Fruit fly (Drosophila melanogaster) whole organism, embryonic: ENCODE measurements around the gene SdhC.

ENCODE experiments used
- Abd-B ChIP-seq: fragments of 200-800 bp; sonication (Bioruptor generic); optimal IDR thresholded peaks from 2 replicates; lab custom pipeline; 2018; ENCODE audit warnings: missing biosample characterization, mild to moderate bottlenecking, missing genetic modification characterization, moderate library complexity
- Adf1 ChIP-seq: fragments of 200-800 bp; sonication (Bioruptor generic); IDR thresholded peaks from 2 replicates; pipeline ENCODE4 v1.3.6; 2022; ENCODE audit warnings: missing biosample characterization, missing genetic modification characterization
- Asciz ChIP-seq: fragments of 200-800 bp; sonication (Bioruptor generic); optimal IDR thresholded peaks from 2 replicates; lab custom pipeline; 2017; ENCODE audit warnings: missing biosample characterization, mild to moderate bottlenecking, missing genetic modification characterization, missing genetic modification reagents
- Atf-2 ChIP-seq: fragments of 200-800 bp; sonication (Bioruptor generic); optimal IDR thresholded peaks from 2 replicates; lab custom pipeline; 2016; ENCODE audit warnings: missing biosample characterization, missing genetic modification characterization
- CG11093 ChIP-seq: fragments of 200-800 bp; sonication (Bioruptor generic); IDR thresholded peaks from 3 replicates; pipeline ENCODE4 v1.3.6; 2022; ENCODE audit warnings: missing biosample characterization, missing genetic modification characterization
- CG15479 ChIP-seq: fragments of 200-800 bp; sonication (Bioruptor generic); optimal IDR thresholded peaks from 3 replicates; lab custom pipeline; 2019; ENCODE audit warnings: missing biosample characterization, mild to moderate bottlenecking, missing genetic modification characterization, moderate library complexity
- CG1647 ChIP-seq: fragments of 200-800 bp; sonication (Bioruptor generic); optimal IDR thresholded peaks from 3 replicates; lab custom pipeline; 2016; ENCODE audit warnings: missing biosample characterization, missing genetic modification characterization
- CG2889 ChIP-seq: fragments of 200-800 bp; sonication (Bioruptor generic); IDR thresholded peaks from 3 replicates; pipeline ENCODE4 v1.3.6; 2022; ENCODE audit warnings: missing biosample characterization, missing genetic modification characterization
- CG30431 ChIP-seq: fragments of 200-800 bp; sonication (Bioruptor generic); optimal IDR thresholded peaks from 2 replicates; lab custom pipeline; 2017; ENCODE audit warnings: missing biosample characterization, missing genetic modification characterization
- CG3726 ChIP-seq: fragments of 200-800 bp; sonication (Bioruptor generic); IDR thresholded peaks from 3 replicates; pipeline ENCODE4, ENCODE4 v1.3.6; 2022; ENCODE audit warnings: missing biosample characterization, missing genetic modification characterization
- CG4328 ChIP-seq: fragments of 200-800 bp; sonication (Bioruptor generic); optimal IDR thresholded peaks from 3 replicates; lab custom pipeline; 2017; ENCODE audit warnings: missing biosample characterization, missing genetic modification reagents, missing genetic modification characterization
- CG43689 ChIP-seq: fragments of 200-800 bp; sonication (Bioruptor generic); IDR thresholded peaks from 2 replicates; pipeline ENCODE4 v1.3.6; 2022; ENCODE audit warnings: missing biosample characterization, missing genetic modification characterization
- CG8944 ChIP-seq: fragments of 200-800 bp; sonication (Bioruptor generic); optimal IDR thresholded peaks from 3 replicates; lab custom pipeline; 2016; ENCODE audit warnings: missing biosample characterization, missing genetic modification characterization
- D19B ChIP-seq: fragments of 200-800 bp; sonication (Bioruptor generic); optimal IDR thresholded peaks from 2 replicates; lab custom pipeline; 2017; ENCODE audit warnings: missing biosample characterization, mild to moderate bottlenecking, missing genetic modification characterization
- Dip2 ChIP-seq: fragments of 200-800 bp; sonication (Bioruptor generic); IDR thresholded peaks from 2 replicates; pipeline ENCODE4 v1.3.6; 2022; ENCODE audit warnings: missing biosample characterization, missing genetic modification characterization
- Dref ChIP-seq: fragments of 200-800 bp; sonication (Bioruptor generic); IDR thresholded peaks from 2 replicates; pipeline ENCODE4 v1.3.6; 2022; ENCODE audit warnings: missing biosample characterization, missing genetic modification characterization
- Drgx ChIP-seq: fragments of 200-800 bp; sonication (Bioruptor generic); IDR thresholded peaks from 2 replicates; pipeline ENCODE4 v1.3.6; 2022; ENCODE audit warnings: missing biosample characterization, missing genetic modification characterization
- Eip74EF ChIP-seq, 2 experiments: fragments of 200-800 bp in 1 of 2; fragments of >200 bp in 1 of 2; sonication (Bioruptor generic) in 1 of 2; optimal IDR thresholded peaks; 2 replicates each; lab custom pipeline; 2017 to 2019; ENCODE audit warnings: missing biosample characterization in 2 of 2, missing genetic modification characterization in 2 of 2, mild to moderate bottlenecking in 1 of 2, moderate library complexity in 1 of 2
- Gsc ChIP-seq: fragments of 200-800 bp; sonication (Bioruptor generic); IDR thresholded peaks from 2 replicates; pipeline ENCODE4 v1.3.6; 2022; ENCODE audit warnings: missing biosample characterization, missing genetic modification characterization
- H2.0 ChIP-seq: fragments of 200-800 bp; sonication (Bioruptor generic); IDR thresholded peaks from 2 replicates; pipeline ENCODE4 v1.3.6; 2022; ENCODE audit warnings: missing biosample characterization, missing genetic modification characterization
- Lhr ChIP-seq: fragments of 200-800 bp; sonication (Bioruptor generic); optimal IDR thresholded peaks from 3 replicates; lab custom pipeline; 2017; ENCODE audit warnings: mild to moderate bottlenecking, missing biosample characterization, missing genetic modification reagents, missing genetic modification characterization
- Oaz ChIP-seq: fragments of 200-800 bp; sonication (Bioruptor generic); IDR thresholded peaks from 2 replicates; pipeline ENCODE4 v1.3.6; 2022; ENCODE audit warnings: missing biosample characterization, missing genetic modification characterization
- Opbp ChIP-seq: fragments of 200-800 bp; sonication (Bioruptor generic); IDR thresholded peaks from 3 replicates; pipeline ENCODE4 v1.3.6; 2022; ENCODE audit warnings: missing biosample characterization, missing genetic modification characterization; ENCODE audit not compliant: partially characterized antibody
- Pdp1 ChIP-seq, 2 experiments: fragments of 200-800 bp; sonication (Bioruptor generic); optimal IDR thresholded peaks; 3 replicates each; lab custom pipeline; 2016; ENCODE audit warnings: missing biosample characterization in 2 of 2, missing genetic modification characterization in 2 of 2, mild to moderate bottlenecking in 1 of 2, moderate library complexity in 1 of 2
- Scr ChIP-seq: fragments of 200-800 bp; sonication (Bioruptor generic); IDR thresholded peaks from 2 replicates; pipeline ENCODE4 v1.3.6; 2022; ENCODE audit warnings: missing biosample characterization, missing genetic modification characterization; ENCODE audit not compliant: partially characterized antibody
- Six4 ChIP-seq: fragments of 200-800 bp; sonication (Bioruptor generic); optimal IDR thresholded peaks from 2 replicates; lab custom pipeline; 2016; ENCODE audit warnings: missing biosample characterization, missing genetic modification characterization
- Stat92E ChIP-seq, 3 experiments: fragments of >200 bp in 2 of 3; fragments of 200-800 bp in 1 of 3; sonication (Bioruptor generic) in 1 of 3; optimal IDR thresholded peaks; 2 replicates each; lab custom pipeline; 2017 to 2019; ENCODE audit warnings: missing biosample characterization in 3 of 3, missing genetic modification characterization in 3 of 3, mild to moderate bottlenecking in 1 of 3, moderate library complexity in 1 of 3
- ash1 ChIP-seq: fragments of 200-800 bp; sonication (Bioruptor generic); optimal IDR thresholded peaks from 2 replicates; lab custom pipeline; 2018; ENCODE audit warnings: missing biosample characterization, mild to moderate bottlenecking, missing genetic modification characterization
- bigmax ChIP-seq: fragments of 200-800 bp; sonication (Bioruptor generic); optimal IDR thresholded peaks from 2 replicates; lab custom pipeline; 2018; ENCODE audit warnings: missing biosample characterization, mild to moderate bottlenecking, missing genetic modification characterization
- bsh ChIP-seq, 2 experiments: fragments of 200-800 bp; sonication (Bioruptor generic); optimal IDR thresholded peaks; 2 replicates each; lab custom pipeline; 2017 to 2018; ENCODE audit warnings: mild to moderate bottlenecking in 2 of 2, missing biosample characterization in 2 of 2, missing genetic modification characterization in 2 of 2, moderate library complexity in 1 of 2
- cato ChIP-seq: fragments of 200-800 bp; sonication (Bioruptor generic); optimal IDR thresholded peaks from 2 replicates; lab custom pipeline; 2016; ENCODE audit warnings: missing biosample characterization, missing genetic modification characterization, borderline replicate concordance
- crol ChIP-seq: fragments of 200-800 bp; sonication (Bioruptor generic); IDR thresholded peaks from 2 replicates; pipeline ENCODE4 v1.3.6; 2022; ENCODE audit warnings: missing biosample characterization, missing genetic modification characterization
- gce ChIP-seq: fragments of 200-800 bp; sonication (Bioruptor generic); IDR thresholded peaks from 3 replicates; pipeline ENCODE4 v1.3.6; 2022; ENCODE audit warnings: missing biosample characterization, missing genetic modification characterization
- hb ChIP-seq: fragments of 200-800 bp; sonication (Bioruptor generic); IDR thresholded peaks from 3 replicates; pipeline ENCODE4 v1.3.6; 2022; ENCODE audit warnings: missing biosample characterization, missing genetic modification characterization; ENCODE audit not compliant: partially characterized antibody
- klu ChIP-seq: fragments of 200-800 bp; sonication (Bioruptor generic); IDR thresholded peaks from 2 replicates; pipeline ENCODE4 v1.3.6; 2022; ENCODE audit warnings: missing biosample characterization, missing genetic modification characterization
- nom ChIP-seq: fragments of 200-800 bp; sonication (Bioruptor generic); optimal IDR thresholded peaks from 2 replicates; lab custom pipeline; 2017; ENCODE audit warnings: missing biosample characterization, missing genetic modification characterization, mild to moderate bottlenecking, moderate library complexity, missing genetic modification reagents
- odd ChIP-seq: fragments of 200-800 bp; sonication (Bioruptor generic); optimal IDR thresholded peaks from 2 replicates; lab custom pipeline; 2017; ENCODE audit warnings: missing biosample characterization, mild to moderate bottlenecking, missing genetic modification characterization
- p53 ChIP-seq: fragments of 200-800 bp; sonication (Bioruptor generic); optimal IDR thresholded peaks from 2 replicates; lab custom pipeline; 2016; ENCODE audit warnings: missing biosample characterization, missing genetic modification characterization
- pho ChIP-seq: fragments of 200-800 bp; sonication (Bioruptor generic); optimal IDR thresholded peaks from 2 replicates; lab custom pipeline; 2016; ENCODE audit warnings: missing biosample characterization, missing genetic modification characterization
- phol ChIP-seq: fragments of 200-800 bp; sonication (Bioruptor generic); optimal IDR thresholded peaks from 3 replicates; lab custom pipeline; 2018; ENCODE audit warnings: missing biosample characterization, mild to moderate bottlenecking, missing genetic modification characterization, moderate library complexity
- pita ChIP-seq: fragments of 200-800 bp; sonication (Bioruptor generic); optimal IDR thresholded peaks from 2 replicates; lab custom pipeline; 2017; ENCODE audit warnings: missing biosample characterization, mild to moderate bottlenecking, missing genetic modification characterization
- ro ChIP-seq: fragments of 200-800 bp; sonication (Bioruptor generic); IDR thresholded peaks from 2 replicates; pipeline ENCODE4 v1.3.6; 2022; ENCODE audit warnings: missing biosample characterization, missing genetic modification characterization
- run ChIP-seq: fragments of 200-800 bp; sonication (Bioruptor generic); optimal IDR thresholded peaks from 3 replicates; lab custom pipeline; 2018; ENCODE audit warnings: missing biosample characterization, mild to moderate bottlenecking, missing genetic modification characterization
- schlank ChIP-seq: fragments of 200-800 bp; sonication (Bioruptor generic); optimal IDR thresholded peaks from 2 replicates; lab custom pipeline; 2018; ENCODE audit warnings: missing biosample characterization, mild to moderate bottlenecking, missing genetic modification characterization
- sens ChIP-seq: fragments of 200-800 bp; sonication (Bioruptor generic); peaks from one replicate; lab custom pipeline; 2016; ENCODE audit warnings: missing biosample characterization, missing genetic modification characterization
- sim ChIP-seq: fragments of 200-800 bp; sonication (Bioruptor generic); IDR thresholded peaks from 2 replicates; pipeline ENCODE4 v1.3.6; 2022; ENCODE audit warnings: missing biosample characterization, missing genetic modification characterization
- slou ChIP-seq: fragments of 200-800 bp; sonication (Bioruptor generic); optimal IDR thresholded peaks from 3 replicates; lab custom pipeline; 2016; ENCODE audit warnings: missing biosample characterization, missing genetic modification characterization
- slp2 ChIP-seq: fragments of 200-800 bp; sonication (Bioruptor generic); optimal IDR thresholded peaks from 2 replicates; lab custom pipeline; 2016; ENCODE audit warnings: missing biosample characterization, missing genetic modification characterization
- so ChIP-seq: fragments of 200-800 bp; sonication (Bioruptor generic); IDR thresholded peaks from 3 replicates; pipeline ENCODE4 v1.3.6; 2022; ENCODE audit warnings: missing biosample characterization, missing genetic modification characterization
- tgo ChIP-seq: fragments of 200-800 bp; sonication (Bioruptor generic); IDR thresholded peaks from 3 replicates; pipeline ENCODE4 v1.3.6; 2022; ENCODE audit warnings: missing biosample characterization, missing genetic modification characterization
- zen2 ChIP-seq: fragments of 200-800 bp; sonication (Bioruptor generic); IDR thresholded peaks from 3 replicates; pipeline ENCODE4 v1.3.6; 2022; ENCODE audit warnings: missing biosample characterization, missing genetic modification characterization; ENCODE audit not compliant: partially characterized antibody

SdhC gene

DNA sequence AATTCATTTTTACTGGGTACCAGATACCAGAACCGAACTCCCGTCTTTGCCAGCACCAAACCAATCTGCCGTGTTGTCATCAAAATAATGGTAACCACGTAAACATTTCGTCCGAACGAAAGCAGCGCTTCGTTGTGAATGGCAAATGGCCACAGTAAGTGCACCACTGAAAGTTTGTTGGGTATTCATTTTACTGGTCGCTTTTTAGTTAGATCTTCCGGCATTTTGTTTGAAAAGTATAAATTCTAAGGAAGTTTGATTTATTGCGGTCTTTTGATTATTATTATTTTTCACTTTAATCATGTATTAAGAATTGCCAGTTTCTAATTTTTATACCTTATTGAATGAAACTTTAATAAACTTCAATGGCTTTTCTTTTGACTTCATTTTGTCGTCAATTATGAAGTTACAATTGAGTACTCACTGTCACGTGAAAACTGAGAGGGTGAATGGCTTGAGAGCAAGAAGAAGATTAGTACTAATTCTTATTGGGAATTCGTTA, 4.9 kb upstream of the SdhC start, which contains the start of gene ZnT86D (continued):
- TF ChIP-seq Atf-2 (GFP tag; lab: Kevin White, UChicago) (peak; percentile 5), slp2 (GFP tag; lab: Kevin White, UChicago) (peak; percentile 35), D19B (GFP tag; lab: Kevin White, UChicago) (peak; percentile 64), tgo (GFP tag; lab: Robert Waterston, UW) (peak; percentile 23; the same call in 1 of the 3 replicates), CG2889 (GFP tag; lab: Robert Waterston, UW) (no peak), ash1 (GFP tag; lab: Kevin White, UChicago) (no peak), Adf1 (GFP tag; lab: Robert Waterston, UW) (no peak), sens (GFP tag; lab: Kevin White, UChicago) (peak; percentile 90), run (tag; lab: Kevin White, UChicago) (no peak), so (GFP tag; lab: Robert Waterston, UW) (no peak), zen2 (GFP tag; lab: Robert Waterston, UW) (no peak), CG8944 (GFP tag; lab: Kevin White, UChicago) (peak; percentile 4), Six4 (GFP tag; lab: Kevin White, UChicago) (no peak), Stat92E (GFP tag; optimal IDR thresholded peaks at IDR 0.05; lab: Kevin White, UChicago) (no peak), Asciz (GFP tag; lab: Kevin White, UChicago) (peak; percentile 5), pho (GFP tag; lab: Kevin White, UChicago) (peak; percentile 79), gce (GFP tag; lab: Robert Waterston, UW) (no peak), pita (GFP tag; lab: Kevin White, UChicago) (no peak), ro (no peak), Scr (GFP tag; lab: Robert Waterston, UW) (no peak), Abd-B (peak; percentile 67), CG3726 (no peak), sim (GFP tag; lab: Robert Waterston, UW) (no peak), CG43689 (GFP tag; lab: Robert Waterston, UW) (no peak), klu (peak; percentile 57; the same call in 1 of the 2 replicates), H2.0 (GFP tag; lab: Robert Waterston, UW) (no peak), nom (GFP tag; lab: Kevin White, UChicago) (peak; percentile 35), CG1647 (GFP tag; lab: Kevin White, UChicago) (peak; percentile 22), Pdp1 (GFP tag; optimal IDR thresholded peaks at IDR 0.05; lab: Kevin White, UChicago) (peak; percentile 48 to 49), Dip2 (GFP tag; lab: Robert Waterston, UW) (no peak), Lhr (no peak), bsh (GFP tag; optimal IDR thresholded peaks at IDR 0.05; lab: Kevin White, UChicago) (peak in 1 of 2 experiments; percentile 46), cato (no peak), CG30431 (GFP tag; lab: Kevin White, UChicago) (no peak), CG11093 (GFP tag; lab: Robert Waterston, UW) (no peak), Drgx (no peak), Eip74EF (GFP tag; optimal IDR thresholded peaks at IDR 0.05; lab: Kevin White, UChicago) (peak in 1 of 2 experiments; percentile 46), Oaz (no peak), slou (GFP tag; lab: Kevin White, UChicago) (peak; percentile 25), Dref (no peak), p53 (GFP tag; lab: Kevin White, UChicago) (no peak), odd (peak; percentile 37), hb (GFP tag; lab: Robert Waterston, UW) (no peak), crol (peak; percentile 71), CG15479 (no peak), phol (tag; lab: Kevin White, UChicago) (peak; percentile 87), bigmax (GFP tag; lab: Kevin White, UChicago) (peak; percentile 13), Gsc (GFP tag; lab: Robert Waterston, UW) (no peak), Opbp (no peak), schlank (tag; lab: Kevin White, UChicago) (peak; percentile 57), CG4328 (peak; percentile 59)
